Worm (Caenorhabditis elegans): Measurements from ENCODE around the gene ttr-54.

DNA sequence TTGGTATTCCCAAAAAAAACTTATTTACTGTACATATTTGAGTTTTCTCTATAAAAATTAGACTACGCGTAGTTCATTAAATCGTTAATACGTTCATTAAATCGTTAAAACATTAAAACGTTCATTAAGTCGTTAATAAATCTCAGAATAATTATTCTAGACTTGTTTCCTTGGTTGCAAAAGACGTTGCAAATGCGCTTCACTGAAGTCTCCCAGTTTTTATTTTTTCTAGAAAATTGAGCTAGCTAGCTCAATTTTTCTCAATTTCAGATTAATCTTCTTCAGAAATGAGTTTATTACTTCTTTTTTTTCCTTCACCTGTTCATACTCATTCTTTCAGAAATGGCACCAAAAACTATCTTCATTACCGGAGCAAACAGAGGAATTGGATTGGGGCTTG lies 10.7 kb upstream of the ttr-54 start:
- TF ChIP-seq unc-62 (GFP tag; optimal IDR thresholded peaks at IDR 0.05) (no peak), dmd-4 (tag; optimal IDR thresholded peaks at IDR 0.05) (no peak), nhr-11 (tag; optimal IDR thresholded peaks at IDR 0.05) (no peak)
